Fruit fly (Drosophila melanogaster): ENCODE measurements around the gene tara.

The tara gene

dm6 chr3R:16205155-16205778, 20.2 kb upstream of the tara start, which contains the start of gene mtSSB (continued):
- TF ChIP-seq CG8290 (GFP tag; optimal IDR thresholded peaks at IDR 0.05) = peak; percentile 89
- TF ChIP-seq CG8290 (tag; optimal IDR thresholded peaks at IDR 0.05) = peak; percentile 40 to 96
- TF ChIP-seq CG18599 (GFP tag; optimal IDR thresholded peaks at IDR 0.05) = peak; percentile 86
- peak; percentile 81 for TF ChIP-seq B-H2 (GFP tag; optimal IDR thresholded peaks at IDR 0.05)
- TF ChIP-seq CG7745 (tag; optimal IDR thresholded peaks at IDR 0.05) = peak; percentile 31
- peak; percentile 66 for TF ChIP-seq CG2202 (tag; optimal IDR thresholded peaks at IDR 0.05)
- peak; percentile 85 for TF ChIP-seq B-H1 (GFP tag; IDR thresholded peaks at IDR 0.05)
- TF ChIP-seq CG12104 (GFP tag; optimal IDR thresholded peaks at IDR 0.05) = peak; percentile 57
- peak; percentile 76 for TF ChIP-seq da (GFP tag; optimal IDR thresholded peaks at IDR 0.05)
- peak; percentile 77 for TF ChIP-seq CoRest (tag; optimal IDR thresholded peaks at IDR 0.05)
- TF ChIP-seq CG1792 (GFP tag; optimal IDR thresholded peaks at IDR 0.05) = peak; percentile 46
- TF ChIP-seq Side (GFP tag; optimal IDR thresholded peaks at IDR 0.05) = peak; percentile 82
- TF ChIP-seq jigr1 (GFP tag; IDR thresholded peaks at IDR 0.05) = peak; percentile 46; the same call in 1 of the 3 replicates
- peak; percentile 41 for TF ChIP-seq Kr (GFP tag; optimal IDR thresholded peaks at IDR 0.05)
- peak; percentile 58; the same call in 1 of the 2 replicates for TF ChIP-seq dimm (GFP tag; IDR thresholded peaks at IDR 0.05)
- TF ChIP-seq ham (GFP tag; IDR thresholded peaks at IDR 0.05) = peak; percentile 34; the same call in 1 of the 2 replicates
- TF ChIP-seq CG18764 (GFP tag; optimal IDR thresholded peaks at IDR 0.05) = peak; percentile 89
- peak; percentile 64 for TF ChIP-seq psq (GFP tag; optimal IDR thresholded peaks at IDR 0.05)
- TF ChIP-seq Sin3A (optimal IDR thresholded peaks at IDR 0.05) = no peak
- TF ChIP-seq CG11247 (GFP tag; IDR thresholded peaks at IDR 0.05) = peak; percentile 96
- TF ChIP-seq grn (GFP tag; optimal IDR thresholded peaks at IDR 0.05) = peak; percentile 69
- peak; percentile 69 for TF ChIP-seq CG9215 (GFP tag; IDR thresholded peaks at IDR 0.05)
- peak; percentile 100 for TF ChIP-seq CTCF (GFP tag; optimal IDR thresholded peaks at IDR 0.05)
- peak in 1 of 2 experiments; percentile 57 for TF ChIP-seq Hr78 (GFP tag; optimal IDR thresholded peaks at IDR 0.05)
- TF ChIP-seq BEAF-32 (GFP tag; optimal IDR thresholded peaks at IDR 0.05) = peak; percentile 94
- peak; percentile 93 for TF ChIP-seq Dbx (GFP tag; IDR thresholded peaks at IDR 0.05)
- TF ChIP-seq Max (GFP tag; optimal IDR thresholded peaks at IDR 0.05) = peak; percentile 76
- TF ChIP-seq Hey (tag; optimal IDR thresholded peaks at IDR 0.05) = no peak
- TF ChIP-seq tio (GFP tag; optimal IDR thresholded peaks at IDR 0.05) = peak; percentile 66

- TF ChIP-seq zen (tag; optimal IDR thresholded peaks at IDR 0.05) (no peak), Rfx (GFP tag; IDR thresholded peaks at IDR 0.05) (no peak), CG42726 (GFP tag; IDR thresholded peaks at IDR 0.05; ENCODE audit: partially characterized antibody) (no peak), CG10209 (GFP tag; optimal IDR thresholded peaks at IDR 0.05) (no peak), mirr (GFP tag; optimal IDR thresholded peaks at IDR 0.05) (no peak), CG11504 (tag; optimal IDR thresholded peaks at IDR 0.05) (no peak), CG14667 (GFP tag; IDR thresholded peaks at IDR 0.05) (no peak), Awh (GFP tag; IDR thresholded peaks at IDR 0.05) (no peak), gce (GFP tag; IDR thresholded peaks at IDR 0.05) (0 out of 3 replicates have a peak, but pooled peaks have one; percentile 22), shn (GFP tag; optimal IDR thresholded peaks at IDR 0.05) (no peak), ase (GFP tag; IDR thresholded peaks at IDR 0.05) (no peak), nerfin-2 (GFP tag; IDR thresholded peaks at IDR 0.05; ENCODE audit: partially characterized antibody) (0 out of 2 replicates have a peak, but pooled peaks have one; percentile 26), CG2199 (GFP tag; IDR thresholded peaks at IDR 0.05) (peak; percentile 90), ind (GFP tag; optimal IDR thresholded peaks at IDR 0.05) (no peak), Atf3 (GFP tag; optimal IDR thresholded peaks at IDR 0.05) (no peak), CG4820 (GFP tag; optimal IDR thresholded peaks at IDR 0.05) (no peak), CG7786 (GFP tag; optimal IDR thresholded peaks at IDR 0.05) (peak; percentile 19), bab2 (GFP tag; optimal IDR thresholded peaks at IDR 0.05) (no peak), bcd (GFP tag; optimal IDR thresholded peaks at IDR 0.05) (no peak), CG9609 (GFP tag; optimal IDR thresholded peaks at IDR 0.05) (no peak), Six4 (GFP tag; optimal IDR thresholded peaks at IDR 0.05) (no peak), CG1832 (GFP tag; optimal IDR thresholded peaks at IDR 0.05) (no peak), ewg (GFP tag; optimal IDR thresholded peaks at IDR 0.05) (no peak), disco-r (GFP tag; optimal IDR thresholded peaks at IDR 0.05) (no peak), CG9215 (GFP tag; IDR thresholded peaks at IDR 0.05) (no peak)
Measured at dm6 chr3R:16206162-16206561, 19.3 kb upstream of the tara start.
